Worm (Caenorhabditis elegans) whole organism, L1 larva: ENCODE results near the gene twk-42.

Source experiments
- lin-15B ChIP-seq: fragments of 150-350 bp; sonication (generic microtip); optimal IDR thresholded peaks from 3 replicates; lab custom pipeline; 2014; ENCODE audit warnings: missing biosample characterization, missing genetic modification characterization
- nhr-77 ChIP-seq: fragments of 150-350 bp; optimal IDR thresholded peaks from 2 replicates; lab custom pipeline; 2014; ENCODE audit warnings: missing biosample characterization, missing genetic modification characterization
- skn-1 ChIP-seq: fragments of 150-350 bp; optimal IDR thresholded peaks from 2 replicates; lab custom pipeline; 2014; ENCODE audit warnings: missing biosample characterization, missing genetic modification characterization
- snpc-4 ChIP-seq: fragments of 150-350 bp; optimal IDR thresholded peaks from 2 replicates; lab custom pipeline; 2014; ENCODE audit warnings: missing biosample characterization, missing genetic modification characterization
- xbp-1 ChIP-seq: sonication (generic microtip); optimal IDR thresholded peaks from 2 replicates; lab custom pipeline; 2016; ENCODE audit warnings: missing genetic modification characterization, missing compliant biosample characterization
- zip-4 ChIP-seq: fragments of 200-800 bp; sonication (Bioruptor generic); optimal IDR thresholded peaks from 2 replicates; lab custom pipeline; 2018; ENCODE audit warnings: mild to moderate bottlenecking, missing genetic modification characterization, moderate library complexity, missing compliant biosample characterization

DNA sequence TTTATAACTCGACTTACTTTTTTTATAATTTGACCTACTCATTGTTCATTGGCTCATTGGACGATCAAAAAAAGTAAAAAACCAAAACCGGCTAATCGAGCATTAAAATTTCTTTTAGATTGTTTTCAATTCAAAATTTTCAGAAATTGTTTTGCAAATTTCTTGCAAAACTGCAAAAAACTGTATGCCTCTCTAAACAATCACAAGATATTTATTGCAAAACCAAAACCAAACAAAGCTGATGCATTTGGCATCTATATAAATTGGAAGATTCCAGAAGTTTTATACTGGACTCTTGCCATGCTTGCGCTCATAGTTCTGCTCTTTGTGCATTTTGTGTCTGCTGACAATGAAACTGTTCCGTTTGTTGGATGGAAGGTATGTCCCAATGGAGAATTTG is 45.2 kb upstream of the twk-42 start, which contains the start of gene C47A10.12:
- TF ChIP-seq skn-1 (tag; lab: Kevin White, UChicago) (no peak), lin-15B (tag; lab: Kevin White, UChicago) (no peak), snpc-4 (tag; lab: Kevin White, UChicago) (no peak), xbp-1 (no peak), nhr-77 (tag; lab: Kevin White, UChicago) (no peak), zip-4 (GFP tag; lab: Kevin White, UChicago) (no peak)
